Worm (Caenorhabditis elegans) whole organism, late embryonic: ENCODE measurements around the gene srr-4.

ENCODE experiments used
- ceh-9 ChIP-seq: sonication (generic microtip); optimal IDR thresholded peaks from 2 replicates; lab custom pipeline; 2016; ENCODE audit warnings: mild to moderate bottlenecking, missing genetic modification characterization, inconsistent platforms, missing compliant biosample characterization
- pqm-1 ChIP-seq: sonication (generic microtip); optimal IDR thresholded peaks from 2 replicates; lab custom pipeline; 2016; ENCODE audit warnings: missing genetic modification characterization, missing compliant biosample characterization
- tbx-2 ChIP-seq: sonication (generic microtip); optimal IDR thresholded peaks from 2 replicates; lab custom pipeline; 2016; ENCODE audit warnings: missing genetic modification characterization, missing compliant biosample characterization

ce11 chrV:5038449-5038848, 19.4 kb downstream of the srr-4 start:
- TF ChIP-seq pqm-1 (tag; lab: Kevin White, UChicago) (no peak), ceh-9 (no peak), tbx-2 (tag; lab: Kevin White, UChicago) (no peak)
